Fruit fly (Drosophila melanogaster): ENCODE measurements around the gene Hr39.

dm6 chr2L:21189273-21189781 lies 47.7 kb upstream of the Hr39 start:
- TF ChIP-seq CG8924 (tag; optimal IDR thresholded peaks at IDR 0.05) (no peak), Sox102F (GFP tag; optimal IDR thresholded peaks at IDR 0.05) (no peak), usp (GFP tag; optimal IDR thresholded peaks at IDR 0.05) (no peak), CG3726 (GFP tag; IDR thresholded peaks at IDR 0.05) (no peak), ab (GFP tag; optimal IDR thresholded peaks at IDR 0.05) (no peak), CG18011 (GFP tag; optimal IDR thresholded peaks at IDR 0.05) (no peak), CG12071 (GFP tag; optimal IDR thresholded peaks at IDR 0.05) (no peak), chn (GFP tag; optimal IDR thresholded peaks at IDR 0.05) (no peak)
